Fruit fly (Drosophila melanogaster) whole organism, embryonic: ENCODE data around the gene RpL4.

Source experiments
- Adf1 ChIP-seq: fragments of 200-800 bp; sonication (Bioruptor generic); IDR thresholded peaks from 2 replicates; pipeline ENCODE4 v1.3.6; 2022; ENCODE audit warnings: missing biosample characterization, missing genetic modification characterization
- CG10654 ChIP-seq: fragments of 200-800 bp; sonication (Bioruptor generic); optimal IDR thresholded peaks from 2 replicates; lab custom pipeline; 2016; ENCODE audit warnings: missing biosample characterization, missing genetic modification characterization
- CG11504 ChIP-seq: fragments of 200-800 bp; sonication (Bioruptor generic); optimal IDR thresholded peaks from 3 replicates; lab custom pipeline; 2019; ENCODE audit warnings: missing biosample characterization, mild to moderate bottlenecking, missing genetic modification characterization, moderate library complexity
- CG11560 ChIP-seq: fragments of 200-800 bp; sonication (Bioruptor generic); IDR thresholded peaks from 3 replicates; pipeline ENCODE4 v1.3.6; 2022; ENCODE audit warnings: missing biosample characterization, missing genetic modification characterization
- CG14860 ChIP-seq: fragments of 200-800 bp; sonication (Bioruptor generic); IDR thresholded peaks from 3 replicates; pipeline ENCODE4 v1.3.6; 2022; ENCODE audit warnings: missing biosample characterization, missing genetic modification characterization; ENCODE audit not compliant: partially characterized antibody
- CG15269 ChIP-seq: fragments of 200-800 bp; sonication (Bioruptor generic); optimal IDR thresholded peaks from 2 replicates; lab custom pipeline; 2018; ENCODE audit warnings: missing biosample characterization, mild to moderate bottlenecking, missing genetic modification characterization, moderate library complexity
- CG17612 ChIP-seq: fragments of 200-800 bp; sonication (Bioruptor generic); IDR thresholded peaks from 2 replicates; pipeline ENCODE4 v1.3.6; 2022; ENCODE audit warnings: missing biosample characterization, missing genetic modification characterization
- CG18011 ChIP-seq: fragments of 200-800 bp; sonication (Bioruptor generic); optimal IDR thresholded peaks from 2 replicates; lab custom pipeline; 2017; ENCODE audit warnings: missing biosample characterization, missing genetic modification characterization, mild to moderate bottlenecking, moderate library complexity, missing genotype
- CG2120 ChIP-seq: fragments of 200-800 bp; sonication (Bioruptor generic); optimal IDR thresholded peaks from 3 replicates; lab custom pipeline; 2016; ENCODE audit warnings: missing biosample characterization, missing genetic modification characterization
- CG2712 ChIP-seq: fragments of 200-800 bp; optimal IDR thresholded peaks from 3 replicates; lab custom pipeline; 2019; ENCODE audit warnings: missing biosample characterization, mild to moderate bottlenecking, missing genetic modification characterization, moderate library complexity
- CG3995 ChIP-seq: fragments of 200-800 bp; sonication (Bioruptor generic); optimal IDR thresholded peaks from 3 replicates; lab custom pipeline; 2016; ENCODE audit warnings: missing biosample characterization, missing genetic modification characterization
- CG4328 ChIP-seq: fragments of 200-800 bp; sonication (Bioruptor generic); optimal IDR thresholded peaks from 3 replicates; lab custom pipeline; 2017; ENCODE audit warnings: missing biosample characterization, missing genetic modification reagents, missing genetic modification characterization
- CG5953 ChIP-seq: fragments of 200-800 bp; sonication (Bioruptor generic); IDR thresholded peaks from 2 replicates; pipeline ENCODE4 v1.3.6; 2022; ENCODE audit warnings: missing biosample characterization, missing genetic modification characterization
- CG8388 ChIP-seq: fragments of 200-800 bp; sonication (Bioruptor generic); optimal IDR thresholded peaks from 2 replicates; lab custom pipeline; 2019; ENCODE audit warnings: missing biosample characterization, mild to moderate bottlenecking, missing genetic modification characterization, moderate library complexity
- CG9437 ChIP-seq: fragments of 200-800 bp; sonication (Bioruptor generic); optimal IDR thresholded peaks from 2 replicates; lab custom pipeline; 2018; ENCODE audit warnings: missing biosample characterization, mild to moderate bottlenecking, missing genetic modification characterization
- Dad ChIP-seq: fragments of 200-800 bp; sonication (Bioruptor generic); optimal IDR thresholded peaks from 3 replicates; lab custom pipeline; 2016; ENCODE audit warnings: missing biosample characterization, missing genetic modification characterization
- Dip2 ChIP-seq: fragments of 200-800 bp; sonication (Bioruptor generic); IDR thresholded peaks from 2 replicates; pipeline ENCODE4 v1.3.6; 2022; ENCODE audit warnings: missing biosample characterization, missing genetic modification characterization
- Elba2 ChIP-seq: fragments of 200-800 bp; sonication (Bioruptor generic); optimal IDR thresholded peaks from 3 replicates; lab custom pipeline; 2016; ENCODE audit warnings: missing biosample characterization, missing genetic modification characterization
- Fer3 ChIP-seq: fragments of 200-800 bp; sonication (Bioruptor generic); optimal IDR thresholded peaks from 2 replicates; lab custom pipeline; 2018; ENCODE audit warnings: missing biosample characterization, mild to moderate bottlenecking, missing genetic modification characterization, moderate library complexity
- HLHmδ ChIP-seq: fragments of 200-800 bp; sonication (Bioruptor generic); optimal IDR thresholded peaks from 2 replicates; lab custom pipeline; 2018; ENCODE audit warnings: missing biosample characterization, mild to moderate bottlenecking, missing genetic modification characterization, moderate library complexity
- Hmr ChIP-seq: fragments of 200-800 bp; sonication (Bioruptor generic); optimal IDR thresholded peaks from 3 replicates; lab custom pipeline; 2017; ENCODE audit warnings: mild to moderate bottlenecking, missing biosample characterization, missing genetic modification reagents, missing genetic modification characterization
- Opbp ChIP-seq: fragments of 200-800 bp; sonication (Bioruptor generic); IDR thresholded peaks from 3 replicates; pipeline ENCODE4 v1.3.6; 2022; ENCODE audit warnings: missing biosample characterization, missing genetic modification characterization; ENCODE audit not compliant: partially characterized antibody
- Rx ChIP-seq: fragments of 200-800 bp; sonication (Bioruptor generic); IDR thresholded peaks from 2 replicates; pipeline ENCODE4 v1.3.6; 2022; ENCODE audit warnings: missing biosample characterization, missing genetic modification characterization
- Usf ChIP-seq: fragments of 200-800 bp; sonication (Bioruptor generic); optimal IDR thresholded peaks from 2 replicates; lab custom pipeline; 2017; ENCODE audit warnings: missing genotype, missing biosample characterization, missing genetic modification characterization
- aop ChIP-seq: fragments of 200-800 bp; sonication (Bioruptor generic); IDR thresholded peaks from 2 replicates; pipeline ENCODE4 v1.3.6; 2022; ENCODE audit warnings: missing biosample characterization, missing genetic modification characterization
- ash1 ChIP-seq: fragments of 200-800 bp; sonication (Bioruptor generic); optimal IDR thresholded peaks from 2 replicates; lab custom pipeline; 2018; ENCODE audit warnings: missing biosample characterization, mild to moderate bottlenecking, missing genetic modification characterization
- caup ChIP-seq: fragments of 200-800 bp; sonication (Bioruptor generic); optimal IDR thresholded peaks from 3 replicates; lab custom pipeline; 2017; ENCODE audit warnings: missing biosample characterization, mild to moderate bottlenecking, missing genetic modification characterization, moderate library complexity; ENCODE audit not compliant: severe bottlenecking
- chif ChIP-seq, 2 experiments: fragments of 200-800 bp; sonication (Bioruptor generic); optimal IDR thresholded peaks; 3 replicates each; lab custom pipeline; 2016; ENCODE audit warnings: missing biosample characterization in 2 of 2, missing genetic modification characterization in 2 of 2
- croc ChIP-seq: fragments of 200-800 bp; sonication (Bioruptor generic); conservative IDR thresholded peaks from 3 replicates; pipeline ENCODE4 v1.3.6; 2022; ENCODE audit warnings: missing biosample characterization, missing genetic modification characterization
- da ChIP-seq: fragments of 200-800 bp; sonication (Bioruptor generic); optimal IDR thresholded peaks from 2 replicates; lab custom pipeline; 2016; ENCODE audit warnings: missing biosample characterization, missing genetic modification characterization
- dan ChIP-seq: fragments of 200-800 bp; sonication (Bioruptor generic); IDR thresholded peaks from 2 replicates; pipeline ENCODE4 v1.3.6; 2022; ENCODE audit warnings: missing biosample characterization, missing genetic modification characterization
- danr ChIP-seq: fragments of 200-800 bp; sonication (Bioruptor generic); IDR thresholded peaks from 2 replicates; pipeline ENCODE4 v1.3.6; 2022; ENCODE audit warnings: missing biosample characterization, missing genetic modification characterization
- dysf ChIP-seq: fragments of 200-800 bp; sonication (Bioruptor generic); IDR thresholded peaks from 3 replicates; pipeline ENCODE4 v1.3.6; 2022; ENCODE audit warnings: missing biosample characterization, missing genetic modification characterization
- eve ChIP-seq, 2 experiments: fragments of >200 bp; optimal IDR thresholded peaks; 2 replicates each; lab custom pipeline; 2017; ENCODE audit warnings: missing biosample characterization in 2 of 2, missing genetic modification characterization in 2 of 2
- fd96Cb ChIP-seq: fragments of 200-800 bp; sonication (Bioruptor generic); optimal IDR thresholded peaks from 2 replicates; lab custom pipeline; 2018; ENCODE audit warnings: missing biosample characterization, mild to moderate bottlenecking, missing genetic modification characterization, moderate library complexity
- ftz-f1 ChIP-seq: fragments of 200-800 bp; sonication (Bioruptor generic); optimal IDR thresholded peaks from 2 replicates; lab custom pipeline; 2016; ENCODE audit warnings: missing biosample characterization, missing genetic modification characterization
- gcm ChIP-seq: fragments of 200-800 bp; sonication (Bioruptor generic); optimal IDR thresholded peaks from 2 replicates; lab custom pipeline; 2019; ENCODE audit warnings: missing biosample characterization, mild to moderate bottlenecking, missing genetic modification characterization, moderate library complexity
- gem ChIP-seq: fragments of 200-800 bp; sonication (Bioruptor generic); optimal IDR thresholded peaks from 2 replicates; lab custom pipeline; 2019; ENCODE audit warnings: missing biosample characterization, mild to moderate bottlenecking, missing genetic modification characterization, moderate library complexity
- ind ChIP-seq: fragments of 200-800 bp; sonication (Bioruptor generic); optimal IDR thresholded peaks from 3 replicates; lab custom pipeline; 2016; ENCODE audit warnings: missing biosample characterization, missing genetic modification characterization
- inv ChIP-seq: fragments of 200-800 bp; sonication (Bioruptor generic); IDR thresholded peaks from 2 replicates; pipeline ENCODE4 v1.3.6; 2022; ENCODE audit warnings: missing biosample characterization, missing genetic modification characterization; ENCODE audit not compliant: partially characterized antibody
- mam ChIP-seq: fragments of 200-800 bp; sonication (Bioruptor generic); optimal IDR thresholded peaks from 3 replicates; lab custom pipeline; 2016; ENCODE audit warnings: missing biosample characterization, missing genetic modification characterization
- otp ChIP-seq: fragments of 200-800 bp; sonication (Bioruptor generic); IDR thresholded peaks from 3 replicates; pipeline ENCODE4, ENCODE4 v1.3.6; 2022; ENCODE audit warnings: missing biosample characterization, missing genetic modification characterization
- pan ChIP-seq, 4 experiments: fragments of >200 bp in 3 of 4; fragments of 200-800 bp in 1 of 4; sonication (Bioruptor generic) in 1 of 4; optimal IDR thresholded peaks in 3 of 4; IDR thresholded peaks in 1 of 4; 2 replicates each; pipeline versions ENCODE4 v1.3.6 to Lab custom; 2017 to 2022; ENCODE audit warnings: missing biosample characterization in 2 of 4, missing genetic modification characterization in 2 of 4, mixed read lengths in 1 of 4
- pum ChIP-seq: fragments of 200-800 bp; sonication (Bioruptor generic); optimal IDR thresholded peaks from 2 replicates; lab custom pipeline; 2016; ENCODE audit warnings: missing biosample characterization, missing genetic modification characterization
- sima ChIP-seq: fragments of 200-800 bp; sonication (Bioruptor generic); optimal IDR thresholded peaks from 2 replicates; lab custom pipeline; 2016; ENCODE audit warnings: missing biosample characterization, missing genetic modification characterization
- tio ChIP-seq: fragments of 200-800 bp; sonication (Bioruptor generic); optimal IDR thresholded peaks from 2 replicates; lab custom pipeline; 2017; ENCODE audit warnings: missing biosample characterization, missing genetic modification characterization, inconsistent platforms
- tll ChIP-seq, 2 experiments: fragments of 200-800 bp in 1 of 2; fragments of >200 bp in 1 of 2; sonication (Bioruptor generic) in 1 of 2; optimal IDR thresholded peaks; 2 replicates each; lab custom pipeline; 2017 to 2019; ENCODE audit warnings: missing biosample characterization in 2 of 2, missing genetic modification characterization in 2 of 2, mild to moderate bottlenecking in 1 of 2, moderate library complexity in 1 of 2
- trh ChIP-seq: fragments of 200-800 bp; sonication (Bioruptor generic); optimal IDR thresholded peaks from 2 replicates; lab custom pipeline; 2016; ENCODE audit warnings: missing biosample characterization, missing genetic modification characterization
- yki ChIP-seq: fragments of >200 bp; optimal IDR thresholded peaks from 3 replicates; lab custom pipeline; 2018
- zfh2 ChIP-seq: fragments of 200-800 bp; sonication (Bioruptor generic); optimal IDR thresholded peaks from 2 replicates; lab custom pipeline; 2016; ENCODE audit warnings: missing biosample characterization, missing genetic modification characterization

Gene RpL4

DNA sequence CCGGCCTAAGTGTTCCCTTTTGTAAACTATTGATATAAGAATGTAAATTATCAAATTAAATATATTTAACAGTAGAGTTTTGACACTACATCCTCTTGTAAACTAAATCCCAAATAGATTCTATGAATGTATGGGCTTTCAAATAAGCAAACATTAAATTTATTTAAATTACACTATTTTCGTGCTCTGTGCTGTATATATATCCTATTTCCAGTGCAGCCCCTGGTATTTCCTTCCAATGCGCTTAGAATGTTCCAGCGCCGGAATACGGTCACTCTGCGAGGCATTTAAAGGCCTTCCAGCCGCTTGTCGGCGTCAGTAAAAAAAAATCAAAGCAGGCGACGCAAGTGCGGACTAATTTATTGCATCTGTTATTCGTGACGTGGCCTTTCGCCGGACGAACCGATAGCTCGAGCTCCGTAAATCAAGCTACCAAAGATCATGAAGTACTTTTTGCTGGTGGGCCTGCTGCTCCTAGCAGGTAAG lies 25.8 kb downstream of the RpL4 start, which contains the start of gene Gp93 (continued):
- TF ChIP-seq gem (no peak), trh (no peak), yki (lab: Kevin White, UChicago) (no peak), HLHmδ (GFP tag; lab: Kevin White, UChicago) (peak; percentile 46), zfh2 (GFP tag; lab: Kevin White, UChicago) (no peak), CG8388 (GFP tag; lab: Kevin White, UChicago) (peak; percentile 31), Rx (GFP tag; lab: Robert Waterston, UW) (peak; percentile 38; the same call in 1 of the 2 replicates), CG14860 (GFP tag; lab: Robert Waterston, UW) (no peak), tio (GFP tag; lab: Kevin White, UChicago) (no peak), CG5953 (GFP tag; lab: Robert Waterston, UW) (no peak), gcm (no peak), danr (GFP tag; lab: Robert Waterston, UW) (peak; percentile 48; the same call in 1 of the 2 replicates), chif (GFP tag; optimal IDR thresholded peaks at IDR 0.05; lab: Kevin White, UChicago) (peak; percentile 28 to 36), Adf1 (peak; percentile 37; the same call in 1 of the 2 replicates), fd96Cb (tag; lab: Kevin White, UChicago) (peak; percentile 45), ind (no peak), CG15269 (no peak), Usf (GFP tag; lab: Kevin White, UChicago) (peak; percentile 23), da (no peak), dan (GFP tag; lab: Robert Waterston, UW) (no peak), Elba2 (peak; percentile 6), pan (optimal IDR thresholded peaks at IDR 0.05; lab: Kevin White, UChicago) (no peak), pan (GFP tag; optimal IDR thresholded peaks at IDR 0.05 in 1 of 2, IDR thresholded peaks at IDR 0.05 in 1 of 2) (peak in 1 of 2 experiments; percentile 67), sima (GFP tag; lab: Kevin White, UChicago) (no peak), ftz-f1 (no peak), CG11560 (tag; lab: Robert Waterston, UW) (no peak), CG9437 (GFP tag; lab: Kevin White, UChicago) (peak; percentile 31), aop (no peak), croc (GFP tag; lab: Robert Waterston, UW) (peak; percentile 49; the same call in 1 of the 3 replicates), Dad (no peak), CG4328 (GFP tag; lab: Kevin White, UChicago) (peak; percentile 45), dysf (GFP tag; lab: Robert Waterston, UW) (peak; percentile 72), CG2712 (peak; percentile 74), CG3995 (GFP tag; lab: Kevin White, UChicago) (no peak), CG18011 (GFP tag; lab: Kevin White, UChicago) (peak; percentile 12), Hmr (GFP tag; lab: Kevin White, UChicago) (no peak), CG11504 (tag; lab: Kevin White, UChicago) (no peak), otp (GFP tag; lab: Robert Waterston, UW) (0 out of 3 replicates have a peak, but pooled peaks have one; percentile 28), CG2120 (GFP tag; lab: Kevin White, UChicago) (peak; percentile 57), mam (GFP tag; lab: Kevin White, UChicago) (peak; percentile 54), caup (no peak), CG17612 (GFP tag; lab: Robert Waterston, UW) (peak; percentile 48; the same call in 1 of the 2 replicates), tll (GFP tag; optimal IDR thresholded peaks at IDR 0.05; lab: Kevin White, UChicago) (no peak), CG10654 (GFP tag; lab: Kevin White, UChicago) (no peak), eve (GFP tag; optimal IDR thresholded peaks at IDR 0.05; lab: Kevin White, UChicago) (no peak), Opbp (peak; percentile 56; the same call in 1 of the 3 replicates), pum (GFP tag; lab: Kevin White, UChicago) (no peak), Fer3 (tag; lab: Kevin White, UChicago) (peak; percentile 58), inv (GFP tag; lab: Robert Waterston, UW) (no peak), ash1 (GFP tag; lab: Kevin White, UChicago) (no peak), Dip2 (GFP tag; lab: Robert Waterston, UW) (no peak)
